Worm (Caenorhabditis elegans) whole organism, L1 larva: Measurements from ENCODE around the gene puf-7.
"Not testable (repeated sequence)": the region's sequence is repeated elsewhere in the genome, so short reads cannot be mapped to it uniquely, and the experiment has no call there.

ENCODE experiments used
- alr-1 ChIP-seq: fragments of 200-800 bp; sonication (Bioruptor generic); optimal IDR thresholded peaks from 2 replicates; lab custom pipeline; 2018; ENCODE audit warnings: borderline replicate concordance, mild to moderate bottlenecking, missing genetic modification characterization, missing compliant biosample characterization
- egl-27 ChIP-seq, 2 experiments: fragments of 150-350 bp in 1 of 2; sonication (generic microtip); optimal IDR thresholded peaks; 3 replicates each; lab custom pipeline; 2017 to 2018; ENCODE audit warnings: missing biosample characterization in 2 of 2, missing genetic modification characterization in 2 of 2, missing genetic modification reagents in 2 of 2
- elt-2 ChIP-seq: sonication (generic microtip); optimal IDR thresholded peaks from 2 replicates; lab custom pipeline; 2016; ENCODE audit warnings: missing genetic modification characterization, mild to moderate bottlenecking, inconsistent platforms, missing compliant biosample characterization, missing genetic modification reagents
- fos-1 ChIP-seq: fragments of 150-350 bp; optimal IDR thresholded peaks from 2 replicates; lab custom pipeline; 2014; ENCODE audit warnings: missing biosample characterization, missing genetic modification characterization
- grh-1 ChIP-seq: fragments of 200-800 bp; sonication (Bioruptor generic); IDR thresholded peaks from 2 replicates; pipeline ENCODE4 v1.3.6; 2022; ENCODE audit warnings: missing genetic modification reagents, missing genetic modification characterization, missing compliant biosample characterization
- lin-15B ChIP-seq: fragments of 150-350 bp; sonication (generic microtip); optimal IDR thresholded peaks from 3 replicates; lab custom pipeline; 2014; ENCODE audit warnings: missing biosample characterization, missing genetic modification characterization
- mep-1 ChIP-seq: fragments of 150-350 bp; optimal IDR thresholded peaks from 2 replicates; lab custom pipeline; 2014; ENCODE audit warnings: missing biosample characterization, missing genetic modification characterization
- nhr-237 ChIP-seq: fragments of 150-350 bp; optimal IDR thresholded peaks from 2 replicates; lab custom pipeline; 2014; ENCODE audit warnings: missing biosample characterization, missing genetic modification characterization
- nhr-77 ChIP-seq: fragments of 150-350 bp; optimal IDR thresholded peaks from 2 replicates; lab custom pipeline; 2014; ENCODE audit warnings: missing biosample characterization, missing genetic modification characterization
- rnt-1 ChIP-seq: sonication (generic microtip); optimal IDR thresholded peaks from 2 replicates; lab custom pipeline; 2016; ENCODE audit warnings: mild to moderate bottlenecking, missing genetic modification characterization, moderate library complexity, missing compliant biosample characterization
- snu-23 ChIP-seq: sonication (generic microtip); optimal IDR thresholded peaks from 2 replicates; lab custom pipeline; 2016; ENCODE audit warnings: missing genetic modification characterization, missing compliant biosample characterization
- unc-62 ChIP-seq: fragments of 150-350 bp; optimal IDR thresholded peaks from 2 replicates; lab custom pipeline; 2014; ENCODE audit warnings: missing biosample characterization, missing genetic modification reagents, missing genetic modification characterization
- zag-1 ChIP-seq: fragments of 150-350 bp; optimal IDR thresholded peaks from 2 replicates; lab custom pipeline; 2014; ENCODE audit warnings: missing biosample characterization, missing genetic modification characterization
- ztf-11 ChIP-seq, 2 experiments: sonication (generic microtip); optimal IDR thresholded peaks; 2 replicates each; lab custom pipeline; 2016 to 2017; ENCODE audit warnings: missing genetic modification characterization in 2 of 2, missing biosample characterization in 1 of 2, missing compliant biosample characterization in 1 of 2

ce11 chrIV:5491054-5491453, 4.5 kb downstream of the puf-7 start, which contains the start of gene B0273.115:
- TF ChIP-seq egl-27 (tag; optimal IDR thresholded peaks at IDR 0.05; lab: Kevin White, UChicago); lin-15B (tag; lab: Kevin White, UChicago); nhr-237 (tag; lab: Kevin White, UChicago); zag-1 (tag; lab: Kevin White, UChicago); alr-1 (tag; lab: Kevin White, UChicago); snu-23 (GFP tag; lab: Kevin White, UChicago); unc-62 (GFP tag; lab: Kevin White, UChicago); elt-2 (tag; lab: Kevin White, UChicago); grh-1; ztf-11 (tag; optimal IDR thresholded peaks at IDR 0.05; lab: Kevin White, UChicago); rnt-1 (tag; lab: Kevin White, UChicago); mep-1 (tag; lab: Kevin White, UChicago); nhr-77 (tag; lab: Kevin White, UChicago); fos-1 (tag; lab: Kevin White, UChicago): not testable (repeated sequence)
